Fruit fly (Drosophila melanogaster) whole organism, adult: ENCODE measurements around the gene CaMKII.

ENCODE experiments used
- CG11617 ChIP-seq: fragments of 200-800 bp; sonication (Bioruptor generic); optimal IDR thresholded peaks from 2 replicates; lab custom pipeline; 2017; ENCODE audit warnings: mild to moderate bottlenecking, missing biosample characterization, missing genetic modification reagents, missing genetic modification characterization
- CG12768 ChIP-seq: fragments of 200-800 bp; sonication (Bioruptor generic); optimal IDR thresholded peaks from 2 replicates; lab custom pipeline; 2017; ENCODE audit warnings: missing biosample characterization, missing genetic modification characterization, mild to moderate bottlenecking, moderate library complexity, missing genetic modification reagents
- CG14711 ChIP-seq: fragments of 200-800 bp; sonication (Bioruptor generic); optimal IDR thresholded peaks from 2 replicates; lab custom pipeline; 2018; ENCODE audit warnings: missing biosample characterization, mild to moderate bottlenecking, missing genetic modification characterization, moderate library complexity
- CG1620 ChIP-seq: fragments of 200-800 bp; sonication (Bioruptor generic); optimal IDR thresholded peaks from 2 replicates; lab custom pipeline; 2016; ENCODE audit warnings: missing biosample characterization, missing genetic modification characterization
- CG33017 ChIP-seq: fragments of 200-800 bp; sonication (Bioruptor generic); optimal IDR thresholded peaks from 2 replicates; lab custom pipeline; 2018; ENCODE audit warnings: missing biosample characterization, mild to moderate bottlenecking, missing genetic modification characterization, moderate library complexity
- CG5204 ChIP-seq: fragments of 200-800 bp; sonication (Bioruptor generic); optimal IDR thresholded peaks from 2 replicates; lab custom pipeline; 2016; ENCODE audit warnings: missing biosample characterization, missing genetic modification characterization
- CG7101 ChIP-seq: fragments of 200-800 bp; sonication (Bioruptor generic); optimal IDR thresholded peaks from 2 replicates; lab custom pipeline; 2018; ENCODE audit warnings: missing biosample characterization, mild to moderate bottlenecking, missing genetic modification characterization, moderate library complexity
- Clk ChIP-seq: fragments of 200-800 bp; sonication (Bioruptor generic); optimal IDR thresholded peaks from 2 replicates; lab custom pipeline; 2017; ENCODE audit warnings: missing biosample characterization, missing genetic modification characterization
- Crg-1 ChIP-seq: fragments of 200-800 bp; sonication (Bioruptor generic); optimal IDR thresholded peaks from 2 replicates; lab custom pipeline; 2016; ENCODE audit warnings: missing biosample characterization, missing genetic modification characterization
- Hr96 ChIP-seq: fragments of 200-800 bp; sonication (Bioruptor generic); optimal IDR thresholded peaks from 2 replicates; lab custom pipeline; 2016; ENCODE audit warnings: missing biosample characterization, missing genetic modification characterization
- Mnt ChIP-seq: fragments of 200-800 bp; sonication (Bioruptor generic); optimal IDR thresholded peaks from 2 replicates; lab custom pipeline; 2016; ENCODE audit warnings: missing biosample characterization, mild to moderate bottlenecking, missing genetic modification characterization
- bab1 ChIP-seq: fragments of 200-800 bp; sonication (Bioruptor generic); optimal IDR thresholded peaks from 3 replicates; lab custom pipeline; 2019; ENCODE audit warnings: missing biosample characterization, mild to moderate bottlenecking, missing genetic modification characterization, moderate library complexity
- cic ChIP-seq: fragments of 200-800 bp; sonication (Bioruptor generic); optimal IDR thresholded peaks from 2 replicates; lab custom pipeline; 2017; ENCODE audit warnings: missing biosample characterization, mild to moderate bottlenecking, missing genetic modification characterization, moderate library complexity
- cnc ChIP-seq, 2 experiments: fragments of >200 bp; optimal IDR thresholded peaks; 2 replicates each; lab custom pipeline; 2017
- kay ChIP-seq: fragments of 200-800 bp; sonication (Bioruptor generic); peaks from one replicate; lab custom pipeline; 2016; ENCODE audit warnings: missing biosample characterization, missing genetic modification characterization, borderline replicate concordance
- ovo ChIP-seq: fragments of 200-800 bp; sonication (Bioruptor generic); optimal IDR thresholded peaks from 2 replicates; lab custom pipeline; 2016; ENCODE audit warnings: missing biosample characterization, missing genetic modification characterization
- tj ChIP-seq: fragments of 200-800 bp; sonication (Bioruptor generic); optimal IDR thresholded peaks from 3 replicates; lab custom pipeline; 2017; ENCODE audit warnings: missing biosample characterization, mild to moderate bottlenecking, missing genetic modification characterization, moderate library complexity
- toe ChIP-seq: fragments of 200-800 bp; sonication (Bioruptor generic); optimal IDR thresholded peaks from 2 replicates; lab custom pipeline; 2016; ENCODE audit warnings: missing biosample characterization, missing genetic modification characterization

The CaMKII gene

DNA sequence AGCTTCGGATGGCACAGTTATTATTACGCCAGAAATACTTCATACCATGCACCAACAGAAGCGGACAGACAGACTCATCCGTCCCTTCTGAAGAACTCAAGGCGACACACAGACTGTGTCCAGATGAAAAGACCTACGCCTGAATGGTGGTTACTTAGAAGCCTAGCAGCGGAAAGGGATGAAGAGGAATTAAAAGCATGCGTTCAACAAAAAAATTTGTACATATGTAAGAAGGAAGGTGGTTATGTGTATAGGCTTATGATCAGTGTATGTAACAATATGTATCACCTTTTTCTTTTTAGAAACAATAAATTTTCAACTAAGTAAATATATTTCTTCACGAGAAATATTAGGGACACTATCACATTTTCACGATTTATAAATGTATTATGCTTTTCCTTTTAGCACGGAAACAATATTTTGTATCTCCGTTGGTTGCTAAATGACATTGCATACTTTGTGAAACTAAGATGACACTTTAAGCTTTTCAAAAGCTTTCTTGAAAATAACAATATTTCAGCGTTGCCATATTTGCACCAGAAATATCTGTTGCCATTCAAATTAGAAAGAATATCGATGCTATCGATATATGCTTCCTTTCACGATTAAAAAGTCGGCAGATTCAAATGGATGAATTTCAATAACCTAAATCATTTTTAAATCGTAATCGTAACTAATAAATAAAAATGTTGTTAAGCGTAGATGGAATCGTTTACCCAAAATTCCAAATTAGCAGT is 31.0 kb upstream of the CaMKII start, which contains the start of gene Actbeta:
Gene Actbeta, minus strand, starts transcription at position 471 of the 737 bp plus-strand sequence.
- TF ChIP-seq Clk (GFP tag; lab: Kevin White, UChicago) (no peak), bab1 (peak; percentile 59)

DNA sequence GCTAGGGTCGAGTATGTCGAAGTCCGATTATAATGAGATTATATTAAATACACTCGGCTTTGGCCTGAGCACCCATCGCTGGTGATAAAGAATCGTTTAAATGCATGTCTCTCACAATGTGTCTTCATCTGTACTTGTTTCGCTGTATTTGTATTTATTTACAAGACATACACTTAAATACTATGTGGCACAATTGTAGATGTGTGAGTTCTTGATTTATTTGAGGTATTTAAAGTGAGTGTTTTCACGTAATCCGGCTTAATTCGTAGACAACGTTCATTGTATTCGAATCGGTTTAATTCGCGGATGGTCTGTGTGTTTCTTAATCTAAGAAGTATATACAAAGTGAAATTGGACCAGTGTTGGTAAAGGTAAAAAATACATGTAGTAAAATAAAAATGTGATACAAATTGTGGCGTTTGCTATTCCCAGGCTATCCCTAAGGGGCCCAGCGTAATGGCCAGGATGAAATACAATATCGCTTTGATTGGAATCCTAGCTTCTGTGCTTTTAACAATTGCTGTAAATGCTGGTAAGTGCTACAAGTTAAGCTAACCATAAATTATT is 11.2 kb upstream of the CaMKII start, which contains the start of gene Zyx:
Gene Zyx, minus strand, starts transcription at position 350 of the 567 bp plus-strand sequence.
- TF ChIP-seq cic (peak; percentile 75), CG12768 (GFP tag; lab: Kevin White, UChicago) (no peak), CG33017 (no peak), Clk (GFP tag; lab: Kevin White, UChicago) (no peak), kay (GFP tag; lab: Kevin White, UChicago) (peak; percentile 1)

DNA sequence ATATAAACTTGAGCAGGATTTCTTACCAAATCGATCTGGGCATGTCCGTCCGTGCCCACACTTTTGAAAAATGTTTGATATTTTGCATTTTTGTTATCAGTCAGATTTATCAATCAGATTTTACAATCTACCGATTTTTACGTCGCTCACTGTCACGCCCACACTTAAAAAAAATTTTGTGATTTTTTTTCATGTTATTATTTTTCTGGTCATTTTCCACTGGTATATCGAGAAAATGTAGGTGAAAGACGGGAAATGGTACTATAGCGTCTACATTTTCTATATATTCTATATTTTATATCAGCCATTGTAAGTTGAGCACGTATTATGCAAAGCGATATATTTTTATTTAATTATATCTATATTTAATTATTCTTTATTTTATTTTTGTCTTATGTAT is 10.7 kb upstream of the CaMKII start:
- TF ChIP-seq Clk (GFP tag; lab: Kevin White, UChicago), result no peak
- TF ChIP-seq CG11617, result peak; percentile 16
- peak; percentile 48 for TF ChIP-seq CG33017
- TF ChIP-seq Mnt, result no peak
- peak; percentile 52 for TF ChIP-seq CG7101
- TF ChIP-seq kay (GFP tag; lab: Kevin White, UChicago), result peak; percentile 71

DNA sequence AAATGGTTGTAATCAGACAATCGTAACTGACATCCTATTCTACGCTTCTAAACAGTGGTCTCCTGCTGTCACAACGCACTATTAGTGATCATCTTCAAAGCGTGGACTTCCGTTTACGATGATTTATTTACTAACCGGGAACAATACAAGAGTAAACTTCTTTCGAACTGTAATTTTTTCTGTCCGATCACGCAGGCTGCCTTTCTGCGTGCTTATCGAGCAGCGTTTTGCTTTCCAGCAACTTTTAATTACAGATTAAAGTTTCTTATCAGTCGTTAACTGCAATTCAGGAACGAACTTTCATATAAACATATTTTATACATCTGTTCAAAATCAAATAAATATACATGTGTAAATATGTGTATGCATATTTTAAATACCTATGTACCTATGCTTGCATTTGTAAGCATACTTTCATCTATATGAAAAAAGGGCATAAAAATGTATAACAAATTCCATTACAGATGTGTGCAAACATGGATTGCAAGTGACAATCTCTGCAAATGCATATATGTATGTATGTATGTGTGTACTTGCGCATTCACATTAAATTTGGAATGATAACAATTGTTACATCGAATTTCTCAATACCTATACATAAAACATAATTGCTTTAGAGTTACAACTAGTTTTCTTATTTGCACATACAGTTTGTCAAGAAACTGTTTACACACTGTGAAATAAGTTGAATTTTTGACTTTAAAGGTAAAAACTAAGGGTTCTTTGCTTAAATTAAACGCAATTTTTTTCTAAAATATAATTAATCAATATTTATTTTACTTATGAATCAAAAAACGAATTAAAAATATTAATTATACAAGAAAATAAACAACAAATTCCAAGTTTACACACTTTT is 9.7 kb upstream of the CaMKII start:
- TF ChIP-seq CG11617, result no peak
- TF ChIP-seq CG33017, result no peak
- TF ChIP-seq cnc (optimal IDR thresholded peaks at IDR 0.05; lab: Kevin White, UChicago), result no peak
- peak; percentile 15 for TF ChIP-seq CG14711
- TF ChIP-seq tj (GFP tag; lab: Kevin White, UChicago), result no peak
- no peak for TF ChIP-seq Clk (GFP tag; lab: Kevin White, UChicago)
- TF ChIP-seq cic, result no peak
- no peak for TF ChIP-seq CG12768 (GFP tag; lab: Kevin White, UChicago)
- no peak for TF ChIP-seq ovo (GFP tag; lab: Kevin White, UChicago)
- TF ChIP-seq Hr96 (GFP tag; lab: Kevin White, UChicago), result no peak
- peak; percentile 33 for TF ChIP-seq kay (GFP tag; lab: Kevin White, UChicago)
- TF ChIP-seq Crg-1 (GFP tag; lab: Kevin White, UChicago), result no peak
- TF ChIP-seq CG1620 (GFP tag; lab: Kevin White, UChicago), result no peak
- no peak for TF ChIP-seq toe (GFP tag; lab: Kevin White, UChicago)

DNA sequence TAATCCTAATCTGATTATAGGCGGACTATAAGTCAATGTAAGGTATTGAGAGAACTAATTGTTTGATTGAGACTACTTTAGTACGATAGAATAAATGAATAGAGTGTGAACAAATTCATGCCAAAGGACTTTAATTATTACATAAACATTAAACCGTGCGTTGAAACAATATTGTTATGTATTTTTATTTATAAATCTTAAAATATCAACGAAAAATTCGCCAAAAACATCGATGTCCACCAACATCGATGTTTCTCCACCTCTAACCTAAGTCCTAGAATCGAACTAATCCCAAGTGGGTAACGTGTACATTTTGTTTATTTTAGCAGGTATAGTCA is 7.6 kb upstream of the CaMKII start:
- TF ChIP-seq CG7101, result no peak
- TF ChIP-seq CG11617, result no peak

DNA sequence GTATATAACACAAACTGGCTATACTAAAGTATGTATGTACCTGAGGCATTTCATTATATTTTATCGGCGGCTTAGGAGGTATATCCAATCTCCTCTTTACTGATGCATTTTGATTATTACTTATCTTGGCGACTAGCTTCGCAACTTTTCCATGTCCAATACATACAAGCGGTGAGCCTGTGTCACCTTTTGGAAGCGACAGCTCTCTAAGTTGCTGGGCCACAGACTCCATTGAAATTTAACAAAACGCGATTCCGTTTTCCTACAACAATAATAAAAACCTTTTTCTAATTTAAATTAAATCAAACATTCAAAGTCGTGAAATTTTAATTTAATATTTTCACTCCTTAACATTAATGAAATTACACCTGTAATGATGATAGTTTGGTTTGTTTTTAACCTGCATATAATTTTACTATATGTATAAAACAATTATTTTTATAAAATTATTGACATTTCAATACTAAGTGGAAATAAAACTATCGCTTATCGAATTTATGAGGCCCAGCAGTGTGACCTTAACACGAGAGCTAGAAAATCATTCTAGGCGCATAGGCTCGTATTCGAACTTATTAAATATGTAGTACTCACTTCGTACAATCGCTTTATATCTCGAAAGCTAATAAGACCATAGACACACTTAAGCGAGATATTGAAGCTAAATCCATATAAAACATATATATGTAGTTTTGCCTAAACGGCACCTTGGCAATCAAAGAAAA is 7.0 kb upstream of the CaMKII start, which contains the start of gene apolpp:
Gene apolpp, plus strand, starts transcription at position 597 of the 722 bp plus-strand sequence.
- no peak for TF ChIP-seq cnc (optimal IDR thresholded peaks at IDR 0.05; lab: Kevin White, UChicago)
- peak; percentile 54 for TF ChIP-seq kay (GFP tag; lab: Kevin White, UChicago)
- peak; percentile 12 for TF ChIP-seq CG7101
- TF ChIP-seq toe (GFP tag; lab: Kevin White, UChicago), result peak; percentile 42
- TF ChIP-seq Mnt, result no peak
- TF ChIP-seq CG14711, result peak; percentile 19
- peak; percentile 3 for TF ChIP-seq CG1620 (GFP tag; lab: Kevin White, UChicago)
- TF ChIP-seq CG5204, result no peak
- TF ChIP-seq bab1, result peak; percentile 1
- no peak for TF ChIP-seq Crg-1 (GFP tag; lab: Kevin White, UChicago)

DNA sequence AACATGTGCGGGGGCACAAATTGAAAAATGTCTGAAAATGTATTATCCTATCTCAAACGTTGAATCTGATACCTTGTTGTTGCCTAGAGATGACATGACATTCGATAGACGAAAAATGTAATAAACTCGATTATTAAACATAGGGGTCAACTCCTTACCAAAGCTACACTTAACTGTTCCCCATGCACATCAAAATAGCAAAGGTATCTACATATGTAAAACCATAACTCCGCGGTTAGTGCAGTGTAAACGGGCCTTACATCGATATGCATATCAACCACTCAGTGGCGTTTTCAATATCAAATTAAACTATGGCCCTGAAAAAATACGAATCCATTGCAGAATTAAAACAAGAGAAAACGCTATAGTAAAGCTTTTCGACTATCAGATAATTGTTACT is 2.2 kb downstream of the CaMKII start:
- TF ChIP-seq tj (GFP tag; lab: Kevin White, UChicago), result no peak
- peak; percentile 3 for TF ChIP-seq CG7101
- peak; percentile 24 for TF ChIP-seq CG14711
- TF ChIP-seq bab1, result peak; percentile 35

DNA sequence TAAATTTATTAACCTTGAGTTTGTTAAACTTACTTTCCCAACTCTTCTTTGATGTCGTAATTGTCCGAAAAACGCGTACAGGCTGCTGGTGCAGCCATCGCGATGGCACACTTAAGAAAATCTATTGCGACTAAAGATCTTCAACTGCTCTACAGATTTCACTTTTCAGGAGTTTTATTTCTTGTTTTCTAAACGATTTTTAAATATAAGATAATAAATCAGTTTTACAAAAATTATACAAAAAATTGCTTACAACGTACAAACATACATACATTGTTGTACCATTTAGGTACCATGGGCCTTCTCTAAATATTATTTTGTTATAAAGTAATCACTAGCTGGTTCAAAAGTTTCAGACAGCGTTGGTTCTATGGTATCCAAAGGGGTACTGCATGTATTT is 3.1 kb downstream of the CaMKII start:
- peak; percentile 95 for TF ChIP-seq kay (GFP tag; lab: Kevin White, UChicago)
- no peak for TF ChIP-seq cic
